Worm (Caenorhabditis elegans) whole organism, mixed stage, embryonic: ENCODE measurements around the gene ZK121.2.

Experiments
- ceh-39 ChIP-seq: fragments of 150-350 bp; optimal IDR thresholded peaks from 2 replicates; lab custom pipeline; 2014; ENCODE audit warnings: missing biosample characterization, missing genetic modification characterization
- elt-3 ChIP-seq: fragments of 150-350 bp; optimal IDR thresholded peaks from 2 replicates; lab custom pipeline; 2014; ENCODE audit warnings: missing biosample characterization, missing genetic modification characterization
- mab-5 ChIP-seq: fragments of 150-350 bp; optimal IDR thresholded peaks from 2 replicates; lab custom pipeline; 2014; ENCODE audit warnings: missing biosample characterization, missing genetic modification characterization
- mls-2 ChIP-seq: sonication (generic microtip); optimal IDR thresholded peaks from 2 replicates; lab custom pipeline; 2016; ENCODE audit warnings: mild to moderate bottlenecking, missing genetic modification characterization, moderate library complexity, missing compliant biosample characterization
- unc-62 ChIP-seq: fragments of 150-350 bp; optimal IDR thresholded peaks from 2 replicates; lab custom pipeline; 2014; ENCODE audit warnings: missing biosample characterization, missing genetic modification reagents, missing genetic modification characterization
- zip-8 ChIP-seq: fragments of 150-350 bp; optimal IDR thresholded peaks from 2 replicates; lab custom pipeline; 2014; ENCODE audit warnings: missing biosample characterization, missing genetic modification characterization

DNA sequence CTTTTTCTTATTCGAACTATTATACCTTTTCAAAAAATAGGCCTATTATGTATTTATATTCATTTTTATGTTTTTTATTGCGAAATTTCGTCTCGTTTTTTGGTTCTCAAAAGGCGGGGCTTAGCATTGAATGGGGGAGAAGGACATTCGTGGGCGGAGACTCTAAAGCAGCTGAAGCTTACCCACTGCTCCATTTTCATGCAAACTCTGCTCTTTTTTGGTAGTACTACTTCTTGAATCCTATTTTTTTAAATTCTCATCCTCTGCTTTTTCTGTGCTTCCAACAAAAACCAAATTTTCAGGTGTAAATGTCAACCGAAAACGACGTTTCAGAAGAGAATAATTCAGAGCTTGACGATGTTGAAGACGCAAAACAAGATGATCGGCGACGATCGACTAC, at the start of gene ZK121.2:
- no peak for TF ChIP-seq mls-2 (tag; lab: Kevin White, UChicago)
- no peak for TF ChIP-seq ceh-39 (tag; lab: Kevin White, UChicago)
- TF ChIP-seq elt-3: no peak
- no peak for TF ChIP-seq mab-5 (tag; lab: Kevin White, UChicago)
- no peak for TF ChIP-seq unc-62 (GFP tag; lab: Kevin White, UChicago)
- TF ChIP-seq zip-8 (tag; lab: Kevin White, UChicago): no peak
